Worm (Caenorhabditis elegans): ENCODE results near the gene nhr-139.
A peak's percentile ranks its signal among the peaks of the same experiment; 100 is the strongest.

The nhr-139 gene

DNA sequence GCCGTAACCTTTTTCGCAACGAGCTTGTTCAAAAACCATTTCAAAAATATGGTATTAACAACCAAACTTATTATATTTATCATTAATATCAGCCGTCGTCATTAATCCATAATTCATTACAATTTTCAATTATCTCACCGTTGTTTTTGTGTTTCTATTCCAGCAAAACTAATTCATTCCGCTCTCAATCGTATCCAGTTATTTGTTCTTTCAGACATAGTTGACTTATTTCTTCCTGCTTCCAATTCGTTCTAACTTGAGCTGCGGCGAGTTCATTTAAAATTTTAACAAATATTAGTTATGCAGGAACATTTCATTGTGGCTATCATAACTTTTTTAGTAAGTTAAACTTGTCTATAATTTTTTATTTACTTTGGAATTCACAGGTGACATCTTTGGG is 11.5 kb downstream of the nhr-139 start, which contains the start of gene srx-16:
Gene srx-16, plus strand, starts transcription at position 301 of the 400 bp plus-strand sequence.
- TF ChIP-seq nhr-90 (tag; optimal IDR thresholded peaks at IDR 0.05; ENCODE audit: poor library complexity) (no peak), lin-15B (tag; optimal IDR thresholded peaks at IDR 0.05) (no peak), ztf-4 (tag; optimal IDR thresholded peaks at IDR 0.05) (no peak), tbx-2 (tag; optimal IDR thresholded peaks at IDR 0.05) (no peak)

DNA sequence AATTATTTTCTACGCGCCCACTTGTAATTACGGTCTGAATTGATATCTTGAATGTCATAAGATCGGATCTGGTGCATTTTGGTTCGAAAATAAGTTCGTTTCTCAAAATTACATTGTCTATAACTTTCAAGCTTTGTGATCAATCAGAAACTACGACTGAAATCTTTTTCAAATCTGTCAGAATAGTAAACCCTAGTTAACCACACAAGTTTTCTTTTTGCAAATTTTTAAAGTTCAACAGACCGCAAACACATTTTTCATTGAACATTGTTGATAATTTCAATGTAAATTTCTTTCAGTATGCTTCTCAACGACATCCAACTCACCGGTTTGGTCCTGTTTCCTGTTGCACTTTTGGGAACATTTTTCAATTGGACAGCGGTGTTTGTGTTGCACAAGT is 16.0 kb downstream of the nhr-139 start, which contains the start of gene srx-59:
Gene srx-59, plus strand, starts transcription at position 301 of the 400 bp plus-strand sequence.
- TF ChIP-seq nhr-12 (tag; optimal IDR thresholded peaks at IDR 0.05) (no peak), elt-3 (tag; optimal IDR thresholded peaks at IDR 0.05) (no peak), swsn-7 (tag; optimal IDR thresholded peaks at IDR 0.05) (no peak), sup-37 (GFP tag; optimal IDR thresholded peaks at IDR 0.05) (no peak)

DNA sequence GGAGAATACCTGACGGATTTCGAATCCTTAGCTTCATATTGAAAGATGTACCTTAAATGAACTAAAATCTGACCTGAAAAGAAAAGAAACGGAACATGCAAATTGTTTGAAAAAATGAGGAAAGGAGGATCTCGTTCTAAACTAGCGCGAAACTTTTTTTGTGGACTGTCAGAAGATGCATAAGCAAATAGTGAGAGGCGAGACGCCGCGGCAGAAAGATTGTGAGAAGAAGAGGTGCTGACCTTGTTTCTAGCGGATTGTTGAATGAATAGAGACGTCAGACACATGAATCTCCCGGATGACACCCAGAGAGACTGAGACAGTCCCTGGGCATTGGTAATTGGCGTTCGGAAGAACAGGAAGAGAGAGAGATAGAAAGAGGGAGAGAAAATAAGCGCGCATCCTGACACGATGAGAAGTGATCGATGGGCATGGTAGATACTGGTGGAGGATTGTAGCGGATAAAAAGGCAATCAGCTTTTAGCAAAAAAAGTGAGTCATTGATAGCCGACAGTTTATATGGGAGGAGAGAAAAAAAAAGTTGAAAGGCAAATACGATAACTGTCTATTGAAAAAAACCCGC is 17.5 kb downstream of the nhr-139 start, which contains the start of gene ptr-15:
Gene ptr-15, minus strand, starts transcription at position 51 of the 583 bp plus-strand sequence.
- TF ChIP-seq efl-1 (optimal IDR thresholded peaks at IDR 0.05) = no peak
- peak in 1 of 2 experiments; percentile 60 for TF ChIP-seq efl-1 (GFP tag; optimal IDR thresholded peaks at IDR 0.05 in 1 of 2)
- no peak for TF ChIP-seq hlh-4 (tag; optimal IDR thresholded peaks at IDR 0.05)
- TF ChIP-seq blmp-1 (tag; optimal IDR thresholded peaks at IDR 0.05) = peak; percentile 74

DNA sequence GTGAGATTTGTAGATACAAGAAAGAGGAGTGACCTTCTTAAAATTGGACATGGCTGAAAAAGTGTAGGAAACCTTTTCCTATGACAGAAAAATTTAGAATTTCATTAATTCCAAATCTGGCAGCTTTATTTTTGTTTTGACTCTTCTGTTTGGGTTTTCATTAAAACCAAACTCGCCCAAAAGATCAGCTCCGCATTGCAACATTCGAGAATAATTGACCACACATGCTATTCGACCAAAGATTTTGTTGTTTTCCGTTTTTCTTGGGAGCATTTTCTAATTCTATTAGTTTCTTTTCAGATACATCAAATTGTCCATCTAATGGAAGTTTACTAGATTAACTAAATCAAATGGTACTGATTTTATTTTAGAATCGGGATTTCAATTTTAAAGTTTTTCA is 31.3 kb downstream of the nhr-139 start, which contains the start of gene mec-1:
Gene mec-1, plus strand, starts transcription at position 301 of the 400 bp plus-strand sequence.
- TF ChIP-seq nhr-28 (tag; optimal IDR thresholded peaks at IDR 0.05) = no peak
- peak; percentile 10 for TF ChIP-seq dsc-1 (tag; optimal IDR thresholded peaks at IDR 0.05)
- no peak for TF ChIP-seq ceh-82 (tag; optimal IDR thresholded peaks at IDR 0.05)
- no peak for TF ChIP-seq tbx-2 (tag; optimal IDR thresholded peaks at IDR 0.05)
- TF ChIP-seq lin-14 (GFP tag; optimal IDR thresholded peaks at IDR 0.05) = no peak
- TF ChIP-seq vab-15 (tag; optimal IDR thresholded peaks at IDR 0.05) = no peak
- no peak for TF ChIP-seq rnt-1 (tag; optimal IDR thresholded peaks at IDR 0.05)

DNA sequence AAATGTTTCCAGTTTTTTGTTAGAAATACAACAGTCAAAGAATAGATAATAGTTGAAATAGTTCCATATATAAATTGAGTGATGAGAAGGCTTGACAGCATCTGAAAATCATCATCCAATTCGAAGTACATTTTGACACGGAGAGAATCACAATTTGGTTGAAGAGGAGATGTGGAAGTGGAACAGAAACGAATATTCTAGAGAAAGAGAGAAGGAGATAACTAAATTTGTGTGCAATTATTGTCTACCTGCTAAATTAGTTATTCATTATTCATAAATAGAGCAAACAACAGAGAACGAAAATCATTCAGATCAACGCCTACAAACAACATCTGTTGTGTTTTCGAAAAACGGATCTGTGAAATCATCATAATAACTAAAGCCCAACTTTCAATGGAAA is 33.8 kb downstream of the nhr-139 start, which contains the start of gene srg-31:
Gene srg-31, minus strand, starts transcription at position 101 of the 400 bp plus-strand sequence.
- no peak for TF ChIP-seq lin-14 (GFP tag; optimal IDR thresholded peaks at IDR 0.05)
- no peak for TF ChIP-seq vab-15 (tag; optimal IDR thresholded peaks at IDR 0.05)
- no peak for TF ChIP-seq skn-1 (tag; optimal IDR thresholded peaks at IDR 0.05)
- no peak for TF ChIP-seq snu-23 (GFP tag; optimal IDR thresholded peaks at IDR 0.05)
- TF ChIP-seq alr-1 (tag; optimal IDR thresholded peaks at IDR 0.05; ENCODE audit: borderline replicate concordance) = no peak

DNA sequence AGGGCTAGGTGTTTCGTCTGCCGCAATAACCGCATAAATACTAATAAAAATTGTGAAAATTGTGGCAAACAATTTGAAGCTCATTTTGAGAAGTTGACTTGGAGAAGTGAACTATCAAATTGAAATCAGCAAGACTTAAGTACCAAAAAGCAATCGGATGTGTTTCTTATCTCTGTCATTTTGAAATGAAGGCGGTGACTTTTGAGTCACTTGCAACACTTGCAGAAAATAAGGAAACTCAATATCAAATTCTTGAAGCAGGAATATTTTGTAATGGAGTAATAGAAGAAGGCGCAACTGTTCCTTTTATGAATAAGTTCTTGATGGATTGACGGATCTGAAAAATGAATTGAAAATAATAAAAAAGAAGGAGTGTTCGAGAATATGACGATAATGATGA is 36.3 kb downstream of the nhr-139 start, which contains the start of gene T07H8.11:
Gene T07H8.11, minus strand, starts transcription at position 101 of the 400 bp plus-strand sequence.
- TF ChIP-seq ceh-63 (GFP tag; optimal IDR thresholded peaks at IDR 0.05) (no peak), sptf-1 (tag; optimal IDR thresholded peaks at IDR 0.05) (no peak), efl-1 (optimal IDR thresholded peaks at IDR 0.05) (no peak), efl-1 (GFP tag; optimal IDR thresholded peaks at IDR 0.05 in 1 of 2) (no peak), tbx-2 (tag; optimal IDR thresholded peaks at IDR 0.05) (no peak), tlp-1 (tag; optimal IDR thresholded peaks at IDR 0.05) (no peak), nhr-47 (tag; optimal IDR thresholded peaks at IDR 0.05) (no peak), vab-15 (tag; optimal IDR thresholded peaks at IDR 0.05) (no peak)

DNA sequence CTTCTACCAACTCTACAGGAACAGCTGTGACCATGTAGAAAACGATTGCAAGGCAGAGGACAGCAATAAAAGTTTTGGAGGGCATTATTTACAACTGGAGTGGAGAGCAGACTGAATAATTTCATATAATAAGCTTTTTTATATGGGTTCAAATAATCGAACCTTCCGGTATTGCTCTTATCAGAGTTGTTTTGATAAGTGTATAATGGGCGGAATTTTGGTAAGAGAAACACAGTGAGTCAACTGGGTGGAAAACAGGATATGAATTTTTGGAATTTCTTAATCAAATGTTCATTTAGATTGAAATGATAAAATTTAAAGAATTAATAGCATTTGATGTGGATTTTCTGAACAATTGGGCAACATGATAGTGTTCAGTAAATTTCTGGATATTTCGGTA is 37.8 kb downstream of the nhr-139 start, which contains the start of gene Y57E12B.11:
Gene Y57E12B.11, minus strand, starts transcription at position 101 of the 400 bp plus-strand sequence.
- no peak for TF ChIP-seq egl-27 (tag; optimal IDR thresholded peaks at IDR 0.05)

DNA sequence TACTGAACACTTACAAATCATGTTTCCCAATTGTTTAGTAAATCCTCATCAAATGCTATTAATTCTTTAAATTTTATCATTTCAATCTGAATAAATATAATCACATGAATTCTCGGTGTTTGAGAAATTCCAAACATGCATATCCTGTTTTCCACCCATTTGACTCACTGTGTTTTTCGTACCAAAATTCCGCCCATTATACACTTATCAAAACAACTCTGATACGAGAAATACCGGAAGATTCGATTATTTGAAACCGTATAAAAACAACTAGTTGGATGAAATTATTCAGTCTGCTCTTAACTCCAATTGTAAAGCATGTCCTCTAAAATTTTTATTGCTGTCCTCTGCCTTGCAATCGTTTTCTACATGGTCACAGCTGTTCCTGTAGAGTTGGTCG is 39.3 kb downstream of the nhr-139 start, which contains the start of gene Y57E12B.1:
Gene Y57E12B.1, plus strand, starts transcription at position 301 of the 400 bp plus-strand sequence.
- TF ChIP-seq sup-37 (GFP tag; optimal IDR thresholded peaks at IDR 0.05) (no peak), sox-4 (tag; optimal IDR thresholded peaks at IDR 0.05) (no peak), tlp-1 (tag; optimal IDR thresholded peaks at IDR 0.05) (no peak)
